Fruit fly (Drosophila melanogaster) ovary, adult (tissue): ENCODE results near the gene NetA.

Experiments
- CG17801 ChIP-seq: fragments of 200-800 bp; optimal IDR thresholded peaks from 2 replicates; lab custom pipeline; 2019; ENCODE audit warnings: missing biosample characterization, mild to moderate bottlenecking, missing genetic modification characterization, moderate library complexity; ENCODE audit not compliant: partially characterized antibody

NetA gene

DNA sequence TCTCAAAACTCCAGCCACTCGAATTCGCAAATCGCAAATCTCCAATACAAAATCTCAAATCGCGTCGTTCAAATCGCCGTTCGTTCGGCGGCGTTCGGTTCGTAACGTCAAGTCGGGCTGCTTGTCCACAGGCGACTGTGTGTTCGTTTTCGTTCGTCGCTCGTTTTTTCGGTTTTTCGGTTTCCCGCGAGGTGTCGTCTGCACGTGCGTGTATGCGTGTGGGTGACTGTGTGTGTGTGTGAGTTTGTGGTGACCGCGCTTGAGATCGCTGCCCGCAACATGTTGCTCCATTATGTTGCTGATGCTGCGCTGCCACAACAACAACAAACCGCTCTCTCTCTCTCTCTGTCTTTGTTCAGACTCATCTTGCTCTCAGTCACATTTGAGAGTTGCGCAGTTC, at the start of gene NetA:
NetA (minus strand) TSS at position 238 of the 400 bp plus-strand sequence.
- no peak for TF ChIP-seq CG17801 (GFP tag; lab: Kevin White, UChicago)

DNA sequence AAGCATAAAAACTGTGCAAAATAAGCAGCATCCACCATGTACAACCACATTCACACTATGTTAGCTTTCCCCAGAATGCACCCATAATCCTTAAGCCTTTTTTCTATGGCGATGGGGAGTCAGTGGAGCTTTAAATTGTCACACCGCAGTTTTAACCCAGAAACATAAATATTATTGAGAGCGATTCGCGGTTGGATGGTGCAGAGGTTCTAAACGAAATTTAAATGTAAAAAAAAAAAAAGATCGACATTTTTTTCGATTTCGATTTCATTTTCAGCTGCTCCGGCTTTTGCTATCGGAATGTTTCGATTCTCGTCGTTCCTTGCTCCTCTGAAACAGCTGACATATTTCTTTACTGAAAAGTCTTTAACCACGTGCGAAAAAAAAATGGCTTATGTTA, 48.3 kb upstream of the NetA start, which contains the start of gene CG43088:
CG43088 (plus strand) TSS at position 301 of the 400 bp plus-strand sequence.
- no peak for TF ChIP-seq CG17801 (GFP tag; lab: Kevin White, UChicago)

DNA sequence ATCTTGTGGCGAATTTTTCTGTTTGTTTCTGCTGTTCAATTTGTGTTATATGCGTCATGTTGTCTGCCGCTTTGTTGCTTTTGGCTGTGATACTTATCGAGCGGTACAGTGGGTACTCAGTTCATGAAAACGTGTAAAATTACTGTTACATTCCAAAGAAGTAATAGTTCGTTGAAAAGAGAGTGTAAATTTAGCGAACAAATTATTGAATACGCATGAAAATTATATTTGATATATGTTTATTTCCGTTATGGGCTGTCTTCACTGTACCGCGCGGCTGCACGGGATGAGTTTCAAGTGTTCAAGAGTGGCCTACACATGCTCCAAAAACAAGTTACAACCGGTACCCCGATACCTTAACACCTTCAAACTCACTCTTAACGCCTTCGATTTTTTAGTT, 35.4 kb upstream of the NetA start:
- TF ChIP-seq CG17801 (GFP tag; lab: Kevin White, UChicago), result no peak

DNA sequence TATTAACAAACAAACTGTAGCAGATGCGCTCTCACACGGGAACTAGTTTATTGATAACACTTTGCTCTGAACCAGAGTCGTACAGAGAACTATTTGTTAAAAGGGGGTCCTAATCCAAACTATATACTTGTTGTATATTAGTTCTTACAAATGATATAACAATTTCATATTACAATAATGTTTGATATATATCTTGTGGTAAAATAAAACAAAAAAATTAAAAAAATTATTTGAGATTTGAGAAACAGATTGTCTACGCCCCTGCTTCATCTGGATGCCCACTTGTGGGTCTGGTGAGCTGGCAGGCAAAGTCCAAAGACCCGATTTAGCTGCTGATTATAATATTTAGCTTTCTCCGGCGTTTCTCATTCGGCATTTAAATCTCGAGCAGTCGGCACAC, 25.5 kb upstream of the NetA start, which contains the start of gene CG5321:
CG5321 (plus strand) TSS at position 380 of the 400 bp plus-strand sequence.
- no peak for TF ChIP-seq CG17801 (GFP tag; lab: Kevin White, UChicago)

DNA sequence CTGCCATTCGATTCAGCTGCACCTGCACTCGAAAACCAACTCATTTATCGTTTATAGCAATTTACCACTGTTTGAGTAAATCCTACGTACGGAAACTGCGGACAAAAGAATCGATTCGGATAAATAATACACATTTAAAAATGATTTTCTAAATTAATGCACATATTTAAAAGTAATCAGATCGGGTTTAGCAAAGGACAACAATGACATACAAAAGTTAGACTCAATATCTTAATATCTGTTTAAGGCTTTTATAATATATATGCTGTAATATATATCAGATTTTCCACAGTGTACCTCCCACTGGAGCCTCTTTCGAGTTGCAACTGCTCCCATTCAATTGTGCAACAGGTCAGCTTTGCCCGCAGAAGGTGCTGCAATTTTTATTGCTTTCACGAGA, 24.4 kb upstream of the NetA start:
- TF ChIP-seq CG17801 (GFP tag; lab: Kevin White, UChicago), result no peak

DNA sequence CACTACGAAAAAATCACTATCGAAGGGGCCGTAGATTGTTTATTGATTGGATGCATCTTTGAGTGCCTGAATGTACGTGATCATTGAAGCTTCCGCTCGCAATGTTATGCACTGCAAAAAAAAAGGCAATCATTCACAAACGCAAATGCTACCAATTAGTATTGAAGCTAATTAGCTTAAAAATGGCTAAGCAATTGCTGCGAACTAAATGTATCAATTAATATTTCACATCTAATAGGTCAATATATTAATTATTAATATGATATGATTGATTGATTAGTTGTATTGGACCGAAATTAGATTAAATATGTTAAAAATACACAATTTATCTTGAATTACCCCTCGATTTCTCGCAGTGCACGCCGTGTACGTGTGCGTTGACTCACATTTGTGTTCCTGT, 15.5 kb upstream of the NetA start:
- TF ChIP-seq CG17801 (GFP tag; lab: Kevin White, UChicago), result no peak

DNA sequence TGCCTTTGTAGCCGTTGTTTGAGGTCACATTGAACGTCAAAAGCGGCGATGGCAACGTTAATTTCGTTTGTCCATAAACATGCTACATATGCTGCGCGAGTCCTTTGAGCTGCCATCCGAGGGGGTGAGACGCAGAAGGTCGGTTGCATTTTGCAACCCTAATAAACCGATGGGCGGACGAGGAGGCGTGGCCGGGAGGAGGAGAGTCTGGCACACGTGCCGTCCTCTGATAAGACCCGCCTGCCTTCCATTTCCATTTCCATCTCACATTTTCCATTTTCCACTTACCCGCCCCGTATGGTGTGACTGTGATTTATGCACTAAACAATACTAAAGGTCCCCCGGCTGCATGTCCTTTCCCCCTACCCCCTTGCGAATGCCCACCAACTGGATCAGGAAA, 4.0 kb downstream of the NetA start:
- no peak for TF ChIP-seq CG17801 (GFP tag; lab: Kevin White, UChicago)

DNA sequence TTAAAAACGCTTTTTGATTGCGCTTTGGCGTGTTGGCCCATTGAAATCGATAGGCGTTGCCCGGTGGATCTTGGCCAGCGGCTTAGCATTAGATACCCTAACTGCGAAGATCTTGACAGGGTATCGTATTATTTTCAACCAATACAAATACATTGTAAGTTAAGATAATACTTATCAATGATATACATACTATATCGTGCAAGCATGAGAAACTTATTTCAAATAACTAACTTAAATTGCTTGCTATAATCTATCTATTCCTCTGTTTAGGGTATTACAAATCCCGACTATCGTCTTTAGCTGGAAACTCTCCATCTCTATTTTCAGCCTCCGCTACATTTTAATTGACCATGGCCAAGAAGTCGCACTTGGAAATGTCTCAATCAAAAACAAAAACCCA, 19.0 kb downstream of the NetA start:
- TF ChIP-seq CG17801 (GFP tag; lab: Kevin White, UChicago), result no peak

DNA sequence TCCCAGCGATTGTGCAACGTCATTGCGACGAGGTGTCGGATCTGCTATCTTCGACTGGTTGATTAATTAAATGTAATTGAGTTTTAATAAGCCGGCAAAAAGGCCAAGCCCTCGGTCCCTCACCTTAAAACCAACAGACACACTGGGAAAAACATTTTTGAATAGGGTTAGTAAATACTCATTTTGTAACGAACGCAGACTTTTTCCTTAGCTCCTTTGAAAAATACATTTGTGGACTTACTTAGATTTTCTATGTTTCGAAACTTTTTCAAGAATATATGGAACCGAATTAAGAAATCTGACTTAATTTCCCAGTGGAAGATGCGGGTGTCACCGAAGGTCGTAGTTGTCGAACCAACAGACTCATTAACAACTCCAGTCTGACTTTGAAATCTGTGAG, 19.5 kb downstream of the NetA start:
- TF ChIP-seq CG17801 (GFP tag; lab: Kevin White, UChicago), result no peak

DNA sequence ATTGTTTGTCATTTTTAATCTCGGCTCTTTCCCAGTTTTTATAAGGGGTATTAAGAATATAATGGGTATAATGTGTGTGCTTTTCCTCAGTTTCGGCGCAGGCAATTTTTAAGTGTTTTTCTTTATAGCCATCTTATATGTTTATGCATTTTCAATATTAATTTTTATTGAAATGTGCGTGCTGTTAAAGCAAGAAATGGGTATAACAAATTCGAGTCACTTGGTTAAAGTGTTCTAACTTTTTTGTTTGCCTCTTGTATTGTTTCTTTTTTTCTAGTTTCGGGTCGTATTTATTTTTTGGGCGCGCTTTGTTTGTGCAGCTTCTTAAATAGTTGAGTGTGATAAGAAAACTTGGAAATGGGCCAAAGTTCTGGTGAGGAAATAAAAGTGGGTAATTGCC, 20.6 kb downstream of the NetA start:
- TF ChIP-seq CG17801 (GFP tag; lab: Kevin White, UChicago), result no peak

DNA sequence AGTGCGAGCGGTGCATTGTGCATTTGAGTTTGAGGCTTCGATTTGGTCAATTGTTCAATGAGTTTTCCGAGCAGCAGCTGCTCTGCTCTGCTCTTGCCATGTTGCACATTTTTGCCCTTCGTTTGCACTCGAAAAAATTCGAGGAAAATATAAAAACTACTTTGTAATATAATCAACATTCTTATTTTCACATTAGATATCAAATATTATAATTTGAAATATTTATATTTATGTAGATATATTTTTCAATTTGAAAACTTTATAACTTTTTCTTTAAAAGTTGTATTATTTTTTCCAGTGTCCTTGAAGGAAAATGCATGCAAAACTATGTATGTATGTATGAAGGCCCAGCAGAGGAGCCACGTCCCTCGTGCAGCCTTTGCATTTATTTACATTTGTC, 24.3 kb downstream of the NetA start:
- no peak for TF ChIP-seq CG17801 (GFP tag; lab: Kevin White, UChicago)

DNA sequence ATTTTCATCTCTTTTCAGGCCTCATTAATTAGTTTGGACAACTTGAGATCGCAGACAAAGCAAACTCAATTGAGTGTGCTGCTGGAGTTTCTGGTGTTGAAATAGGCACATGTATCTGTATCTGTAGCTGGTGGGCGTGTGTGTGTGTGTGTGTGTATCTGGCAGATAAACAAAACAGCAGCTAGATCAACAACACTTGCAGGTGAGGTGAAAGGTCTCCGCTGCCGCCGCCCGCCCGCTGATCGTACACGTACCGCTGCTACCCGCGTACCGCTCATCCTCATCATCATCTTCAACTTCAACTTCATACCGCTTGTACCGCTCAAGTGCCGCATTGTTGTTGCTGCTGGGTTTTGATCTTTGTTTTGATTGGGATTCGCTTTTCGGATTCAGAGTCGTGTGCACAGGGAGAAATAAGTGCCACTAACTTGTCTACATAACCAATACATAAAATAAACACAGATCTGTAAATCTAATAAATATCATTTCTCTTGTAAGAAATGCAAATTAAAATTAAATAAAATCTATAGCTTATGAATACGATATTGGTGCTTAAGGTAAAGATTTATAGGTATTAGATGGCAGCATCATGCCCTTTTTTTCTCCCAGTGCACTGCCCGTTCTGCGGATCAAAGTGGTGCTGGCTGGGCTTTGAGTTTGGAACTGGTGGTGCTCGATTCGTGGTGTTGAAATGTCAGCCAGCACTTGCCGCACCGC, 26.5 kb downstream of the NetA start:
- no peak for TF ChIP-seq CG17801 (GFP tag; lab: Kevin White, UChicago)

DNA sequence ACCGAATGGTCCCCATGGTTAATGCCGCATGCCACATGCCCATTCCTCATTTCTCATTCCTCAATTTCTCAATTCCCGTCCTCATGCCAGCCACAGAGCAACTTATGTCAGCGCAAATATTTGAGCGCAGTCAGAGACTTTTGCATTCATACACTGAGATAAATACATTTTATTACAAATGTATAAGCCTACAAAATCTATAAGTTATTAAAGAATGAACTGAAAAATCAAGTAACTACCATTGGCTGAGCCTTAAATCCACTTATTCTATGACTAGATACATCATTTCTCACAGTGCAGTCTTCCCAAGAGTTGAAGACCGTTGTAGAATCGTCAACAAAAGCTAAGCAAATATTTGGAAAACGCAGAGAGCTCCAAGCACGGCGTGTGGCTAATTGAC, 31.5 kb downstream of the NetA start:
- TF ChIP-seq CG17801 (GFP tag; lab: Kevin White, UChicago), result no peak

DNA sequence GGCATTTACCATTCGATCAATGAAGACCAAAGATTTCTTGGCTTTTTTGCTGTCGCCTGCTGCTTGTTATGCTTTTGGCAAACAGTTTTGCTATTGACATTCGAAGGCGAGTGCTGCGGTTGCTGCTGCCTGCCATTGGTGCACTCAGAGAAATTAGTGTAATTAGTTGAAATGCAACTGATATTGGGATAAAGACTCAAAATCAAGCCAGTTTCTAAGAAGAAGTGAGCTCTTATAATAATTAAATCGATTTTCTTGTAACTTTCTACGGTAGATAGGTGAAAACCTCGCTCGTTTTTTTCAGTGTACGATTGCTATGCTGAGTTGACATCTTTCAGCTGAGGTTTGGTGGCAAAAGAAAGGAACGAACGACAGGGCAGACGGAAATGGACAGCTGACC, 32.3 kb downstream of the NetA start:
- no peak for TF ChIP-seq CG17801 (GFP tag; lab: Kevin White, UChicago)

DNA sequence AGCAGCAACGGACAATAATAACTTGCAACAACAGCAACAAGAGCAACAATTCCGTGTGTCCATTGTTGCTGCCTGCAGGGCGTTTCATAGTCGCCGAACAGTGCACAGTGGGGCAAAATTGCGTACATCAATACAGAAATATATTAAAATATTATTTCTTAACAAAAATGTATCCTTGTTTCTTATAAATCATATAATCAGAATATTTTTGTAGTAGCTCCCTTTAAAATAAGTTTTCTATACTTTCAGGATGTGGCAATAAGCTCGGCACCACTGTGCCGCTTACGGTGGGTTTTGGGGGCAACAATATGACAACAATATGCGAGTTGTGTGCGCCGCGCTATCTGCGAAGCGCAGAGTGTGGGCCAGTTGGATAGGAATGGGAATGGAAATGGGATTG, 41.4 kb downstream of the NetA start:
- no peak for TF ChIP-seq CG17801 (GFP tag; lab: Kevin White, UChicago)

DNA sequence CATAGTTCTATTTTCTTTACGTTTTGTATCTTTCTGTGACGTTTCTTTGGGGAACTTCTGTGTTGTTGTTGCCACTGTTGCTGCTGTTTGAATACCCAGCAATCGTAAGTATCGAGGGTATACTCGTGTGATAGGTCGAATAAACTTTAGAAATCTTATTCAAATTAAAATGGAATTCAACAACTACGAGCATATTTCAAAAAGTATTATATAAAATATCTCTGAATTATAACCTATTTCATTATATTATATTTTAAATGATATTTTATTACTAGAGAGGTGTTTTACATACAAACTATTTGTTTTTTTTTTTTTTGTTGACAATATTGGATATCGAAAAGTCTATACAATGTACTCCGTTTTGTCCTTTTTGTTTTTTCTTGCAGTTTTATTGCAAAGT, 44.5 kb downstream of the NetA start:
- TF ChIP-seq CG17801 (GFP tag; lab: Kevin White, UChicago), result no peak

DNA sequence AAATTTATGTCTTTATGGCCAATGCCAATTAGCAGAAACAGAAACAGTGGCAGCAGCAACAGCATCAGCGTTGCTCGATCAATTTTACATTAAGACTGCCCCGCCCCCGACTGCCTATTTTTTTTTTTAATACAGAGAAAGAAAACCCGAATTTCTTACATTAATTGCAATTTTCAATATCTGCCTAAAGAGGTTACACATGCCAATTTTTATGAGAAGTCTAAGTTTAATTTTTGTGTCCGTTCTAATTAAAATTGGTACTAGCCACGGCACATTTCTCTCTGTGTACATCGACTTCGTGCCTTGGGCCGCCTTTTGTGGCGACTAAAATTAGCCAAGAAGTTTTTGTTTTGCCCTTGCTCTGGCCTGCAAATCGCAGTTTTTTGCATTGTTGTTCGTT, 46.9 kb downstream of the NetA start:
- TF ChIP-seq CG17801 (GFP tag; lab: Kevin White, UChicago), result peak; percentile 22
